Fruit fly (Drosophila melanogaster): ENCODE results near the gene Acsf2.

Acsf2 gene

DNA sequence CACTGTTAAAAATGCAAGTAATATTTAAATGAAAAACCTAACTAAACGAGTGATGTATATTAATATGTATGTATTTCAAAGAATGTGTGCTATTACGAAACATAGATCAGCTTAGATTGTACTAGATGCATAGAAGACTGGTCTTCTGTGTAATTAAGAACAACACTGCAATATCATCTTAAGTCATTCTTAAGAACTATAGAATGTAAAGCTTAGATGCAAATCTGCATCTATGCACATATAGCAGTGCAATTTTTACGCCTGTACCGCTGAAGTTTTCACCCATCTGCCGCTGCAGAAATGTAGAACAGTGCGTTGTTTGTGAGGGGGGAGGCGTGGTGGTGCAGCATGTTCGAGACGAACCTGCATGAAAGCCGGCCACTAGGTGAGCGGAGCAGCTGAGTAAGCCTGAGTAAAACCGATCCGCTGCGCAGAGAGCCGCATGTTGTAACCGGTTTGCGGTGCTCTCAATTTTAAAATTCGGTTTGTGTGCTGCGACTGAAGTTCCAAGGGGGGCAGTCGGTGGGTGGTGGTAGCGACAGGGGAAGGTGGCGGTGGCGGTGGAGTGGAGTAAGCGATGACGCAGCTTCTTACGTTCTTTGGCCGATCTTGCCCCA is 45.3 kb downstream of the Acsf2 start (continued):
- TF ChIP-seq Asciz (GFP tag; optimal IDR thresholded peaks at IDR 0.05) (peak; percentile 22), kay (GFP tag; optimal IDR thresholded peaks at IDR 0.05) (peak; percentile 77), CG7928 (GFP tag; optimal IDR thresholded peaks at IDR 0.05) (no peak), Stat92E (GFP tag; optimal IDR thresholded peaks at IDR 0.05) (no peak), CG15073 (GFP tag; optimal IDR thresholded peaks at IDR 0.05) (no peak), abd-A (tag; optimal IDR thresholded peaks at IDR 0.05) (no peak), CG31441 (GFP tag; IDR thresholded peaks at IDR 0.05) (peak; percentile 55; the same call in 1 of the 2 replicates), Nf-YC (tag; optimal IDR thresholded peaks at IDR 0.05) (no peak), CG9727 (GFP tag; optimal IDR thresholded peaks at IDR 0.05) (no peak), eve (GFP tag; optimal IDR thresholded peaks at IDR 0.05) (no peak), CG10654 (GFP tag; optimal IDR thresholded peaks at IDR 0.05) (no peak), CG3281 (GFP tag; optimal IDR thresholded peaks at IDR 0.05) (no peak)

DNA sequence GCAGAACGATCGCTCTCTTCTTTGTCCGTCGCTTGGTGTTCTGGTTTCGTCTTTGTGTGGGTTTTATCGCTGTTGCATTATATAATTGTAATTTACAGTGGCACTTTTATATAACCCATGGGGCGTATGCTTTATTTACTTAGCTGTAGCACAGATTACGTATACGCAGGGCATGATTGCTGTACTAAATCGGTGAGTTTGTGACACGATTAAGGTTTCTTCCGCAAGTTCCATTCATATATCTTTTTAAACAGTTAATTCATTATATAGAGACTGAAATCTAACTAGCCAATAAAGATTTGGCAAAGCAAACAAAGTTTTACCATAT is 46.8 kb downstream of the Acsf2 start:
- TF ChIP-seq sens (GFP tag) = peak; percentile 37
- TF ChIP-seq Pdp1 (GFP tag; optimal IDR thresholded peaks at IDR 0.05) = peak in 1 of 2 experiments; percentile 94
- TF ChIP-seq dati (GFP tag; IDR thresholded peaks at IDR 0.05) = no peak
- no peak for TF ChIP-seq Hand (GFP tag; optimal IDR thresholded peaks at IDR 0.05)
- peak; percentile 72 for TF ChIP-seq CG7372 (GFP tag; IDR thresholded peaks at IDR 0.05)
- TF ChIP-seq CG8359 (GFP tag; optimal IDR thresholded peaks at IDR 0.05; ENCODE audit: borderline replicate concordance) = peak; percentile 26
- TF ChIP-seq Med (GFP tag) = peak; percentile 2
- TF ChIP-seq lbe (GFP tag; optimal IDR thresholded peaks at IDR 0.05) = peak; percentile 59
- TF ChIP-seq CG5180 (GFP tag; optimal IDR thresholded peaks at IDR 0.05) = peak; percentile 39
- no peak for TF ChIP-seq zen2 (GFP tag; IDR thresholded peaks at IDR 0.05; ENCODE audit: partially characterized antibody)
- peak; percentile 54 for TF ChIP-seq CG18476 (GFP tag; optimal IDR thresholded peaks at IDR 0.05)

DNA sequence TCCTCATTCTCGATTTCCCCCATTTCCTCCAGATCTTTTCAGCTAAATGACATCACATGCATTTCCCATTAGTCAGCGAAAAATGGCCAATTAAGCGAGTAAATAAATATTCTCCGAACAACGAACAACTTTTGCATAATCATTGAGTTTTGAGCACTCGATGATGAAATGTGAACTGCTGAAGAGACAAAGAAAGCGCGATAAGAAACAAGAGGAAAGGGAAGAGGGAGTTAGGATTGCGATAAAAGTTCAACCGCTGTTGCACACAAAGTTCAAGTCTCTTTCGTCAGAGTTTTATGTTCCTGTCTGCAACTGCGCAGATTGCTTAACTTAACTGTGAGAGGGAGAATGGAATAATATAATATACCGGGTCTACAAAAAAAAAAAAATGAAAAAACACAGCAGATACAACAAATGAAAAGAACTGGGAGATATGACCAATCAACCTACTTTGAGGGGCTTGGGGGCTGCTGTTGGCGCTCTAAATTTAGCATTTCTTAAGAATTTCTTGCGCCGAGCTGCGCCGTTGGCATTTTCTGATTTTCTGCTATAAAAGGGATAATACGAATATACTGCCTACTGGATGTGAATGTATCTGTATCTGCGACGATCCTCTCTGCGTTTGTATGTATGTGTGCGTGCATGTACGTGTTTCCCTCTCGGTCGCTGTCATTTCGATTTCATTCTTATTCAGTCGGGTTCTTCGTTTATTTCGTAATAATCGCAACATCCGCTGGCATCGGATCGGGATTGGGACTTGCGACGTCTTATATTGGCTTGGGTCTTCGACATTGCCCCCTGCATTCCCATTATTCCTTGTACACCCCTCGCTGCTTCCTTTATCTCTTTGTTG is 47.4 kb downstream of the Acsf2 start:
- TF ChIP-seq corto (GFP tag; optimal IDR thresholded peaks at IDR 0.05) (peak; percentile 26), CG8359 (GFP tag; optimal IDR thresholded peaks at IDR 0.05; ENCODE audit: borderline replicate concordance) (no peak), slp2 (GFP tag; optimal IDR thresholded peaks at IDR 0.05) (no peak), grn (GFP tag; optimal IDR thresholded peaks at IDR 0.05) (no peak), HmgZ (tag; optimal IDR thresholded peaks at IDR 0.05) (no peak), CG7357 (GFP tag; IDR thresholded peaks at IDR 0.05) (no peak), CG7963 (GFP tag; IDR thresholded peaks at IDR 0.05; ENCODE audit: partially characterized antibody) (no peak), CG12769 (tag; optimal IDR thresholded peaks at IDR 0.05) (no peak), CG4730 (GFP tag; IDR thresholded peaks at IDR 0.05) (no peak), CG1529 (GFP tag; optimal IDR thresholded peaks at IDR 0.05) (no peak), Hr78 (GFP tag; optimal IDR thresholded peaks at IDR 0.05) (peak in 1 of 2 experiments; percentile 48), CG1233 (GFP tag; optimal IDR thresholded peaks at IDR 0.05) (no peak), D19A (tag; optimal IDR thresholded peaks at IDR 0.05) (no peak), Gug (GFP tag; IDR thresholded peaks at IDR 0.05) (no peak), tap (tag; optimal IDR thresholded peaks at IDR 0.05) (no peak), Dip3 (GFP tag; optimal IDR thresholded peaks at IDR 0.05) (no peak), ab (GFP tag; optimal IDR thresholded peaks at IDR 0.05) (no peak), CG4360 (GFP tag; IDR thresholded peaks at IDR 0.05) (no peak), slou (GFP tag; optimal IDR thresholded peaks at IDR 0.05) (no peak), nom (GFP tag; optimal IDR thresholded peaks at IDR 0.05) (peak; percentile 76), ems (GFP tag; optimal IDR thresholded peaks at IDR 0.05) (no peak), CG31365 (tag; optimal IDR thresholded peaks at IDR 0.05) (no peak), Awh (GFP tag; IDR thresholded peaks at IDR 0.05) (no peak), wek (GFP tag; optimal IDR thresholded peaks at IDR 0.05) (no peak)

Measured in whole organism, embryonic.